Fruit fly (Drosophila melanogaster): ENCODE data around the gene Tsen54.

Gene Tsen54

dm6 chr3L:12205848-12206247 is at the start of gene Tsen54:
TSS of gene Tsen54 (minus strand) at chr3L:12206022.
- no peak for TF ChIP-seq pan (optimal IDR thresholded peaks at IDR 0.05)
- TF ChIP-seq CG8478 (optimal IDR thresholded peaks at IDR 0.05) = no peak
- TF ChIP-seq usp (GFP tag; optimal IDR thresholded peaks at IDR 0.05) = no peak
- TF ChIP-seq psq (optimal IDR thresholded peaks at IDR 0.05) = no peak
- no peak for TF ChIP-seq EcR (GFP tag; optimal IDR thresholded peaks at IDR 0.05)
- TF ChIP-seq Dll (optimal IDR thresholded peaks at IDR 0.05) = no peak

dm6 chr3L:12227219-12227618 is 21.4 kb upstream of the Tsen54 start:
- no peak for TF ChIP-seq psq (optimal IDR thresholded peaks at IDR 0.05)
- TF ChIP-seq CG8478 (optimal IDR thresholded peaks at IDR 0.05) = no peak
- no peak for TF ChIP-seq EcR (GFP tag; optimal IDR thresholded peaks at IDR 0.05)
- TF ChIP-seq Dll (optimal IDR thresholded peaks at IDR 0.05) = no peak
- no peak for TF ChIP-seq pan (optimal IDR thresholded peaks at IDR 0.05)
- no peak for TF ChIP-seq usp (GFP tag; optimal IDR thresholded peaks at IDR 0.05)

dm6 chr3L:12223635-12224016 is 17.8 kb upstream of the Tsen54 start:
- no peak for TF ChIP-seq Dll (optimal IDR thresholded peaks at IDR 0.05)
- no peak for TF ChIP-seq CG8478 (optimal IDR thresholded peaks at IDR 0.05)
- no peak for TF ChIP-seq psq (optimal IDR thresholded peaks at IDR 0.05)
- no peak for TF ChIP-seq pan (optimal IDR thresholded peaks at IDR 0.05)
- TF ChIP-seq usp (GFP tag; optimal IDR thresholded peaks at IDR 0.05) = no peak
- no peak for TF ChIP-seq EcR (GFP tag; optimal IDR thresholded peaks at IDR 0.05)

dm6 chr3L:12222945-12223634 is 17.3 kb upstream of the Tsen54 start:
- no peak for TF ChIP-seq CG8478 (optimal IDR thresholded peaks at IDR 0.05)
- no peak for TF ChIP-seq EcR (GFP tag; optimal IDR thresholded peaks at IDR 0.05)
- TF ChIP-seq usp (GFP tag; optimal IDR thresholded peaks at IDR 0.05) = no peak

dm6 chr3L:12203736-12204135 is 2.1 kb downstream of the Tsen54 start, which contains the start of gene Ak1:
TSS of gene Ak1 (minus strand) at chr3L:12204082.
- no peak for TF ChIP-seq Dll (optimal IDR thresholded peaks at IDR 0.05)
- TF ChIP-seq usp (GFP tag; optimal IDR thresholded peaks at IDR 0.05) = no peak
- no peak for TF ChIP-seq CG8478 (optimal IDR thresholded peaks at IDR 0.05)
- no peak for TF ChIP-seq pan (optimal IDR thresholded peaks at IDR 0.05)
- no peak for TF ChIP-seq EcR (GFP tag; optimal IDR thresholded peaks at IDR 0.05)
- no peak for TF ChIP-seq psq (optimal IDR thresholded peaks at IDR 0.05)

dm6 chr3L:12202980-12203379 is 2.8 kb downstream of the Tsen54 start:
- TF ChIP-seq EcR (GFP tag; optimal IDR thresholded peaks at IDR 0.05) (no peak), pan (optimal IDR thresholded peaks at IDR 0.05) (no peak), usp (GFP tag; optimal IDR thresholded peaks at IDR 0.05) (no peak), CG8478 (optimal IDR thresholded peaks at IDR 0.05) (no peak), Dll (optimal IDR thresholded peaks at IDR 0.05) (no peak), psq (optimal IDR thresholded peaks at IDR 0.05) (no peak)

- TF ChIP-seq usp (GFP tag; optimal IDR thresholded peaks at IDR 0.05) (no peak), Dll (optimal IDR thresholded peaks at IDR 0.05) (no peak), EcR (GFP tag; optimal IDR thresholded peaks at IDR 0.05) (no peak), pan (optimal IDR thresholded peaks at IDR 0.05) (no peak), CG8478 (optimal IDR thresholded peaks at IDR 0.05) (no peak)
Observed at dm6 chr3L:12197491-12197890, 8.3 kb downstream of the Tsen54 start, which contains the start of gene CG11529. TSS of gene CG11529 (plus strand) at chr3L:12197791.

- TF ChIP-seq Dll (optimal IDR thresholded peaks at IDR 0.05) (no peak), usp (GFP tag; optimal IDR thresholded peaks at IDR 0.05) (no peak), CG8478 (optimal IDR thresholded peaks at IDR 0.05) (no peak), psq (optimal IDR thresholded peaks at IDR 0.05) (no peak), pan (optimal IDR thresholded peaks at IDR 0.05) (no peak), EcR (GFP tag; optimal IDR thresholded peaks at IDR 0.05) (no peak)
Observed at dm6 chr3L:12193485-12193884, 12.3 kb downstream of the Tsen54 start, which contains the start of gene thoc6. TSS of gene thoc6 (minus strand) at chr3L:12193688.

dm6 chr3L:12190433-12190832 is 15.4 kb downstream of the Tsen54 start, which contains the start of gene Est-P:
TSS of gene Est-P (plus strand) at chr3L:12190733.
- TF ChIP-seq usp (GFP tag; optimal IDR thresholded peaks at IDR 0.05) = no peak
- TF ChIP-seq EcR (GFP tag; optimal IDR thresholded peaks at IDR 0.05) = no peak
- TF ChIP-seq psq (optimal IDR thresholded peaks at IDR 0.05) = no peak
- no peak for TF ChIP-seq pan (optimal IDR thresholded peaks at IDR 0.05)
- no peak for TF ChIP-seq Dll (optimal IDR thresholded peaks at IDR 0.05)
- no peak for TF ChIP-seq CG8478 (optimal IDR thresholded peaks at IDR 0.05)

- TF ChIP-seq Dll (optimal IDR thresholded peaks at IDR 0.05) (no peak), pan (optimal IDR thresholded peaks at IDR 0.05) (no peak), psq (optimal IDR thresholded peaks at IDR 0.05) (no peak), CG8478 (optimal IDR thresholded peaks at IDR 0.05) (no peak), EcR (GFP tag; optimal IDR thresholded peaks at IDR 0.05) (no peak), usp (GFP tag; optimal IDR thresholded peaks at IDR 0.05) (no peak)
Observed at dm6 chr3L:12188518-12188917, 17.3 kb downstream of the Tsen54 start, which contains the start of gene Est-6. TSS of gene Est-6 (plus strand) at chr3L:12188818.

dm6 chr3L:12185336-12185735 is 20.5 kb downstream of the Tsen54 start:
- TF ChIP-seq pan (optimal IDR thresholded peaks at IDR 0.05) = no peak
- no peak for TF ChIP-seq EcR (GFP tag; optimal IDR thresholded peaks at IDR 0.05)
- TF ChIP-seq usp (GFP tag; optimal IDR thresholded peaks at IDR 0.05) = no peak
- TF ChIP-seq CG8478 (optimal IDR thresholded peaks at IDR 0.05) = no peak
- no peak for TF ChIP-seq Dll (optimal IDR thresholded peaks at IDR 0.05)
- TF ChIP-seq psq (optimal IDR thresholded peaks at IDR 0.05) = no peak

- no peak for TF ChIP-seq CG8478 (optimal IDR thresholded peaks at IDR 0.05)
- no peak for TF ChIP-seq usp (GFP tag; optimal IDR thresholded peaks at IDR 0.05)
- no peak for TF ChIP-seq pan (optimal IDR thresholded peaks at IDR 0.05)
- TF ChIP-seq psq (optimal IDR thresholded peaks at IDR 0.05) = no peak
- no peak for TF ChIP-seq Dll (optimal IDR thresholded peaks at IDR 0.05)
Observed at dm6 chr3L:12184564-12185034, 21.2 kb downstream of the Tsen54 start, which contains the start of gene Miox. TSS of gene Miox (plus strand) at chr3L:12184984.

All from whole organism.